Fruit fly (Drosophila melanogaster) whole organism, wandering third instar larva: ENCODE measurements around the gene Srg2.

Source experiments
- Abd-B ChIP-seq: fragments of >200 bp; optimal IDR thresholded peaks from 2 replicates; lab custom pipeline; 2017; ENCODE audit warnings: missing biosample characterization, missing genetic modification characterization
- Hr78 ChIP-seq: fragments of >200 bp; optimal IDR thresholded peaks from 2 replicates; lab custom pipeline; 2017; ENCODE audit warnings: missing biosample characterization, missing genetic modification characterization
- Mio ChIP-seq: sonication (Bioruptor generic); optimal IDR thresholded peaks from 2 replicates; lab custom pipeline; 2016; ENCODE audit warnings: missing biosample characterization, missing genetic modification characterization
- Vsx2 ChIP-seq: fragments of 200-300, 225-300 bp; sonication (Bioruptor generic); optimal IDR thresholded peaks from 2 replicates; lab custom pipeline; 2018; ENCODE audit warnings: missing biosample characterization, missing genetic modification characterization; ENCODE audit not compliant: partially characterized antibody
- brk ChIP-seq: fragments of 200-800 bp; sonication (Bioruptor generic); optimal IDR thresholded peaks from 2 replicates; lab custom pipeline; 2016; ENCODE audit warnings: missing biosample characterization, mild to moderate bottlenecking, missing genetic modification characterization
- dmrt93B ChIP-seq: fragments of 200-800 bp; sonication (Bioruptor generic); optimal IDR thresholded peaks from 2 replicates; lab custom pipeline; 2018; ENCODE audit warnings: missing biosample characterization, mild to moderate bottlenecking, missing genetic modification characterization
- fru ChIP-seq: fragments of 200-800 bp; sonication (Bioruptor generic); optimal IDR thresholded peaks from 3 replicates; lab custom pipeline; 2016; ENCODE audit warnings: missing biosample characterization, mild to moderate bottlenecking, missing genetic modification characterization
- lola ChIP-seq: fragments of >200 bp; optimal IDR thresholded peaks from 2 replicates; lab custom pipeline; 2017; ENCODE audit warnings: missing biosample characterization, missing genetic modification characterization
- psq ChIP-seq: fragments of 200-800 bp; sonication (Bioruptor generic); optimal IDR thresholded peaks from 3 replicates; lab custom pipeline; 2017; ENCODE audit warnings: missing biosample characterization, mild to moderate bottlenecking, missing genetic modification characterization, moderate library complexity
- tai ChIP-seq: sonication (Bioruptor generic); optimal IDR thresholded peaks from 2 replicates; lab custom pipeline; 2016; ENCODE audit warnings: missing biosample characterization, missing genetic modification characterization
- usp ChIP-seq: fragments of >200 bp; optimal IDR thresholded peaks from 2 replicates; lab custom pipeline; 2017; ENCODE audit warnings: missing biosample characterization, missing genetic modification characterization
- woc ChIP-seq: sonication (Bioruptor generic); optimal IDR thresholded peaks from 2 replicates; lab custom pipeline; 2016; ENCODE audit warnings: missing biosample characterization, mild to moderate bottlenecking, missing genetic modification characterization

DNA sequence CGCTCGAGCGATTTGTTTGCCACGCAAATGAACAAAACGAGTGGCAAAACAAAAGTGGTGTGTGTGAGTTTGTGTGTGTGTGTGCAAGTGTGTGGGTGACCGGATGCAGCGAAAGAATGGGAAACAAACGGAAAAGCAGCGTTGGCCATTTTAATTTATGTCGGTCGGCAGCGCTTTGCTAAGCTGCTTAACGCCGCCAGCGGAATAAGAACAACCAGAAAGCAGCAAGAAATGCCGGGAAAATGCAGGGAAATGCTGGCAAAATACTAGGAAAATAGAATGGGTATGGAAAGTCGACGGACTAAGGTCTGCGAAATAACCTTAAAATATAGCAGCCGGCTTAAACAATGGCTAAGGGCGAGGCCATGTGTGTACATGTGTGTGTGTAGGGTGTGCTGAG lies 45.3 kb downstream of the Srg2 start:
- TF ChIP-seq brk (GFP tag; lab: Kevin White, UChicago) (no peak), fru (no peak), usp (GFP tag; lab: Kevin White, UChicago) (no peak), psq (GFP tag; lab: Kevin White, UChicago) (no peak), Hr78 (no peak), Vsx2 (GFP tag; lab: Kevin White, UChicago) (no peak), Mio (GFP tag; lab: Kevin White, UChicago) (no peak), lola (GFP tag; lab: Kevin White, UChicago) (no peak), Abd-B (no peak), woc (GFP tag; lab: Kevin White, UChicago) (no peak), dmrt93B (GFP tag; lab: Kevin White, UChicago) (no peak), tai (GFP tag; lab: Kevin White, UChicago) (no peak)
